Worm (Caenorhabditis elegans) whole organism, mixed stage, embryonic: ENCODE results near the gene pfn-2.
A peak's percentile ranks its signal among the peaks of the same experiment; 100 is the strongest.

Experiments
- M03D4.4 ChIP-seq: sonication (generic microtip); optimal IDR thresholded peaks from 2 replicates; lab custom pipeline; 2017; ENCODE audit warnings: mild to moderate bottlenecking, missing genetic modification characterization, missing compliant biosample characterization
- bed-3 ChIP-seq: fragments of 200-800 bp; sonication (Bioruptor generic); optimal IDR thresholded peaks from 3 replicates; lab custom pipeline; 2018; ENCODE audit warnings: mild to moderate bottlenecking, missing genetic modification characterization, moderate library complexity, missing compliant biosample characterization
- blmp-1 ChIP-seq: fragments of 150-350 bp; optimal IDR thresholded peaks from 2 replicates; lab custom pipeline; 2014; ENCODE audit warnings: missing biosample characterization, missing genetic modification characterization
- ceh-39 ChIP-seq: fragments of 150-350 bp; optimal IDR thresholded peaks from 2 replicates; lab custom pipeline; 2014; ENCODE audit warnings: missing biosample characterization, missing genetic modification characterization
- ceh-43 ChIP-seq: fragments of 200-800 bp; sonication (Bioruptor generic); optimal IDR thresholded peaks from 2 replicates; lab custom pipeline; 2018; ENCODE audit warnings: mild to moderate bottlenecking, missing genetic modification characterization, moderate library complexity, missing compliant biosample characterization
- ceh-83 ChIP-seq: fragments of 200-800 bp; sonication (Bioruptor generic); optimal IDR thresholded peaks from 2 replicates; lab custom pipeline; 2018; ENCODE audit warnings: mild to moderate bottlenecking, missing genetic modification characterization, missing compliant biosample characterization
- ces-1 ChIP-seq: fragments of 150-350 bp; optimal IDR thresholded peaks from 2 replicates; lab custom pipeline; 2014; ENCODE audit warnings: missing biosample characterization, missing genetic modification reagents, missing genetic modification characterization
- cnd-1 ChIP-seq: fragments of 200-800 bp; sonication (Bioruptor generic); optimal IDR thresholded peaks from 2 replicates; lab custom pipeline; 2018; ENCODE audit warnings: mild to moderate bottlenecking, missing genetic modification characterization, missing compliant biosample characterization
- drap-1 ChIP-seq: fragments of 200-800 bp; sonication (Bioruptor generic); optimal IDR thresholded peaks from 3 replicates; lab custom pipeline; 2018; ENCODE audit warnings: mild to moderate bottlenecking, missing genetic modification characterization, missing compliant biosample characterization
- elt-1 ChIP-seq: sonication (generic microtip); optimal IDR thresholded peaks from 2 replicates; lab custom pipeline; 2017; ENCODE audit warnings: missing genetic modification characterization, mild to moderate bottlenecking, missing compliant biosample characterization, antibody characterized with exemption, moderate library complexity, borderline replicate concordance; ENCODE audit not compliant: insufficient read depth
- elt-3 ChIP-seq: fragments of 150-350 bp; optimal IDR thresholded peaks from 2 replicates; lab custom pipeline; 2014; ENCODE audit warnings: missing biosample characterization, missing genetic modification characterization
- flh-1 ChIP-seq: fragments of 200-800 bp; sonication (Bioruptor generic); optimal IDR thresholded peaks from 2 replicates; lab custom pipeline; 2018; ENCODE audit warnings: mild to moderate bottlenecking, missing genetic modification characterization, moderate library complexity, missing compliant biosample characterization
- ham-2 ChIP-seq: fragments of 200-800 bp; sonication (Bioruptor generic); optimal IDR thresholded peaks from 2 replicates; lab custom pipeline; 2018; ENCODE audit warnings: mild to moderate bottlenecking, missing genetic modification characterization, missing compliant biosample characterization
- hlh-1 ChIP-seq: fragments of 150-350 bp; optimal IDR thresholded peaks from 2 replicates; lab custom pipeline; 2014; ENCODE audit warnings: missing biosample characterization, missing genetic modification reagents, missing genetic modification characterization
- lin-13 ChIP-seq: fragments of 150-350 bp; optimal IDR thresholded peaks from 2 replicates; lab custom pipeline; 2014; ENCODE audit warnings: missing biosample characterization, missing genetic modification characterization
- lin-32 ChIP-seq: fragments of 200-800 bp; sonication (Bioruptor generic); optimal IDR thresholded peaks from 2 replicates; lab custom pipeline; 2018; ENCODE audit warnings: mild to moderate bottlenecking, missing genetic modification characterization, missing compliant biosample characterization
- lsy-2 ChIP-seq: fragments of 150-350 bp; optimal IDR thresholded peaks from 2 replicates; lab custom pipeline; 2014; ENCODE audit warnings: missing biosample characterization, missing genetic modification characterization
- mab-5 ChIP-seq: fragments of 150-350 bp; optimal IDR thresholded peaks from 2 replicates; lab custom pipeline; 2014; ENCODE audit warnings: missing biosample characterization, missing genetic modification characterization
- mep-1 ChIP-seq: fragments of 150-350 bp; optimal IDR thresholded peaks from 2 replicates; lab custom pipeline; 2017; ENCODE audit warnings: missing biosample characterization, missing genetic modification reagents, missing genetic modification characterization, inconsistent platforms
- mls-2 ChIP-seq: sonication (generic microtip); optimal IDR thresholded peaks from 2 replicates; lab custom pipeline; 2016; ENCODE audit warnings: mild to moderate bottlenecking, missing genetic modification characterization, moderate library complexity, missing compliant biosample characterization
- nhr-12 ChIP-seq: fragments of 150-350 bp; optimal IDR thresholded peaks from 2 replicates; lab custom pipeline; 2014; ENCODE audit warnings: missing biosample characterization, missing genetic modification characterization
- nhr-2 ChIP-seq: fragments of 150-350 bp; optimal IDR thresholded peaks from 2 replicates; lab custom pipeline; 2014; ENCODE audit warnings: missing biosample characterization, missing genetic modification characterization
- nhr-237 ChIP-seq: fragments of 150-350 bp; optimal IDR thresholded peaks from 2 replicates; lab custom pipeline; 2014; ENCODE audit warnings: missing biosample characterization, missing genetic modification characterization
- nhr-28 ChIP-seq: fragments of 150-350 bp; optimal IDR thresholded peaks from 2 replicates; lab custom pipeline; 2014; ENCODE audit warnings: missing biosample characterization, missing genetic modification characterization
- nhr-76 ChIP-seq: sonication (generic microtip); optimal IDR thresholded peaks from 2 replicates; lab custom pipeline; 2017; ENCODE audit warnings: missing biosample characterization, missing genetic modification characterization
- pha-4 ChIP-seq: fragments of 150-350 bp; optimal IDR thresholded peaks from 2 replicates; lab custom pipeline; 2018; ENCODE audit warnings: missing biosample characterization, missing genetic modification reagents, missing genetic modification characterization
- sem-2 ChIP-seq: fragments of 200-800 bp; sonication (Bioruptor generic); optimal IDR thresholded peaks from 2 replicates; lab custom pipeline; 2018; ENCODE audit warnings: mild to moderate bottlenecking, missing genetic modification characterization, missing compliant biosample characterization
- snpc-4 ChIP-seq: fragments of 150-350 bp; optimal IDR thresholded peaks from 2 replicates; lab custom pipeline; 2014; ENCODE audit warnings: missing biosample characterization, missing genetic modification characterization
- sptf-1 ChIP-seq: sonication (generic microtip); optimal IDR thresholded peaks from 2 replicates; lab custom pipeline; 2017; ENCODE audit warnings: mild to moderate bottlenecking, missing genetic modification characterization, moderate library complexity, missing compliant biosample characterization
- tbx-8 ChIP-seq: fragments of 200-800 bp; sonication (Bioruptor generic); optimal IDR thresholded peaks from 2 replicates; lab custom pipeline; 2018; ENCODE audit warnings: mild to moderate bottlenecking, missing genetic modification characterization, moderate library complexity, missing compliant biosample characterization
- unc-120 ChIP-seq: sonication (generic microtip); optimal IDR thresholded peaks from 2 replicates; lab custom pipeline; 2017; ENCODE audit warnings: missing genetic modification characterization, missing compliant biosample characterization; ENCODE audit not compliant: poor library complexity, severe bottlenecking
- unc-39 ChIP-seq: fragments of 150-350 bp; optimal IDR thresholded peaks from 2 replicates; lab custom pipeline; 2014; ENCODE audit warnings: missing biosample characterization, missing genetic modification characterization
- unc-62 ChIP-seq: fragments of 150-350 bp; optimal IDR thresholded peaks from 2 replicates; lab custom pipeline; 2014; ENCODE audit warnings: missing biosample characterization, missing genetic modification reagents, missing genetic modification characterization
- zip-8 ChIP-seq: fragments of 150-350 bp; optimal IDR thresholded peaks from 2 replicates; lab custom pipeline; 2014; ENCODE audit warnings: missing biosample characterization, missing genetic modification characterization
- ztf-11 ChIP-seq: fragments of 150-350 bp; optimal IDR thresholded peaks from 2 replicates; lab custom pipeline; 2014; ENCODE audit warnings: missing biosample characterization, missing genetic modification characterization

The pfn-2 gene

ce11 chrX:5319214-5319838 is 34.5 kb downstream of the pfn-2 start:
- TF ChIP-seq mep-1 (tag; lab: Kevin White, UChicago) (peak; percentile 25), elt-1 (tag; lab: Kevin White, UChicago) (no peak), hlh-1 (tag; lab: Kevin White, UChicago) (peak; percentile 19), ham-2 (GFP tag; lab: Kevin White, UChicago) (peak; percentile 65), blmp-1 (tag; lab: Kevin White, UChicago) (no peak), drap-1 (peak; percentile 85), sem-2 (GFP tag; lab: Kevin White, UChicago) (peak; percentile 75), nhr-2 (no peak), unc-120 (tag; lab: Kevin White, UChicago) (peak; percentile 84), ceh-43 (GFP tag; lab: Kevin White, UChicago) (peak; percentile 86), lsy-2 (tag; lab: Kevin White, UChicago) (no peak), ceh-83 (GFP tag; lab: Kevin White, UChicago) (peak; percentile 86), cnd-1 (tag; lab: Kevin White, UChicago) (peak; percentile 76), mab-5 (tag; lab: Kevin White, UChicago) (no peak), zip-8 (tag; lab: Kevin White, UChicago) (no peak), ces-1 (no peak), ztf-11 (tag; lab: Kevin White, UChicago) (no peak), nhr-28 (tag; lab: Kevin White, UChicago) (no peak), bed-3 (GFP tag; lab: Kevin White, UChicago) (peak; percentile 72), M03D4.4 (tag; lab: Kevin White, UChicago) (peak; percentile 79), elt-3 (tag; lab: Kevin White, UChicago) (no peak), nhr-12 (tag; lab: Kevin White, UChicago) (no peak), lin-32 (GFP tag; lab: Kevin White, UChicago) (peak; percentile 72), ceh-39 (tag; lab: Kevin White, UChicago) (no peak), unc-39 (tag; lab: Kevin White, UChicago) (no peak), snpc-4 (tag; lab: Kevin White, UChicago) (no peak), nhr-76 (tag; lab: Kevin White, UChicago) (no peak), flh-1 (GFP tag; lab: Kevin White, UChicago) (peak; percentile 53), mls-2 (tag; lab: Kevin White, UChicago) (peak; percentile 72), nhr-237 (tag; lab: Kevin White, UChicago) (no peak), pha-4 (tag; lab: Kevin White, UChicago) (peak; percentile 15), tbx-8 (peak; percentile 62), lin-13 (no peak), sptf-1 (tag; lab: Kevin White, UChicago) (peak; percentile 83), unc-62 (GFP tag; lab: Kevin White, UChicago) (peak; percentile 30)

DNA sequence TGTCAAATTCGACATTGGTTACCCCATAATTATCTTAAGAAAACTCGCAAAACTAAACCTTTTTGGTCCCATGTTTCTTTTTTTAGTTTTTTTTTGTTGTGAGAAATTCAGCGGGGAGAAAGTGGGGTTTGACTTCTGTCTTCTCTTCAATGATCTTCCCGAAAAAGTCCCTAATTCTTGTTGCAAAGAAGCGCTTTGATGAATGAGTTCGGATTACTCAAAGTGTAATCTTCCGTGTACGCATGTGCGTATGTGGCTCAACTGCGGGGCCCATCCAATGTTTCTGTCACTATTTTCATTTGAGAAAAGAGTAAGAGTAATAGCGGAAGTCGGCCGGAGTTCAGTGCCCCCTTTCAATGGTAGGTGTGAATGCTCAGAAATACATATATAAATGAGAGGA is 42.7 kb downstream of the pfn-2 start:
- no peak for TF ChIP-seq snpc-4 (tag; lab: Kevin White, UChicago)
- no peak for TF ChIP-seq ceh-39 (tag; lab: Kevin White, UChicago)
- TF ChIP-seq, all 35 proteins: peak for 0

DNA sequence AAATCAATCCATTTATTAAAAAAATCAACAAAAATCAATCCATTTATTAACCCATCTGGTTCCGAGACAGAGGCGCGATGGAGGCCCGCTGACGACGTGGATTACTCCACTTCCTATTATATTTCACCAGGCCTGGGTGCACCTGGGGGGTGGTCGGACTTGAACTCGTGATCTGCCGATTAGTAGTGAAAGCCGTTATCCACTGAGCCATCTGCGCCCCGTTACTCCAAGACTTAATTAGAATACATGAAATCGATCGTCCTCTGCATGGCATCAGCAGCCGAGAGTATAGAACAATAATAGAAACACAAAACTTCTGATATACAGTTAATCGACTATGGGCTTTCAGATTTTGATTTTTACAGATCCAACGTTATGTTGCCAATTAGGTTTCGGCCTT is 44.2 kb downstream of the pfn-2 start:
- TF ChIP-seq ces-1 = no peak
- no peak for TF ChIP-seq mls-2 (tag; lab: Kevin White, UChicago)
- no peak for TF ChIP-seq tbx-8
- TF ChIP-seq nhr-28 (tag; lab: Kevin White, UChicago) = no peak
- no peak for TF ChIP-seq bed-3 (GFP tag; lab: Kevin White, UChicago)
- TF ChIP-seq unc-39 (tag; lab: Kevin White, UChicago) = no peak
- no peak for TF ChIP-seq lsy-2 (tag; lab: Kevin White, UChicago)
- no peak for TF ChIP-seq nhr-2
- TF ChIP-seq ceh-39 (tag; lab: Kevin White, UChicago) = no peak
- no peak for TF ChIP-seq lin-13
- no peak for TF ChIP-seq unc-120 (tag; lab: Kevin White, UChicago)
- no peak for TF ChIP-seq elt-1 (tag; lab: Kevin White, UChicago)
- TF ChIP-seq blmp-1 (tag; lab: Kevin White, UChicago) = no peak
- TF ChIP-seq ceh-83 (GFP tag; lab: Kevin White, UChicago) = no peak
- no peak for TF ChIP-seq sptf-1 (tag; lab: Kevin White, UChicago)
- TF ChIP-seq mab-5 (tag; lab: Kevin White, UChicago) = no peak
- no peak for TF ChIP-seq zip-8 (tag; lab: Kevin White, UChicago)
- no peak for TF ChIP-seq nhr-12 (tag; lab: Kevin White, UChicago)
- TF ChIP-seq pha-4 (tag; lab: Kevin White, UChicago) = no peak
